Fruit fly (Drosophila melanogaster) whole organism, prepupa: ENCODE measurements around the gene CG7974.

Source experiments
- CG16779 ChIP-seq: fragments of 200-800 bp; sonication (Bioruptor generic); optimal IDR thresholded peaks from 3 replicates; lab custom pipeline; 2017; ENCODE audit warnings: missing biosample characterization, mild to moderate bottlenecking, missing genetic modification characterization
- CG3032 ChIP-seq: fragments of 200-800 bp; optimal IDR thresholded peaks from 2 replicates; lab custom pipeline; 2019; ENCODE audit warnings: missing biosample characterization, mild to moderate bottlenecking, missing genetic modification characterization, moderate library complexity
- CG6854 ChIP-seq: fragments of 200-800 bp; sonication (Bioruptor generic); optimal IDR thresholded peaks from 2 replicates; lab custom pipeline; 2017; ENCODE audit warnings: missing biosample characterization, mild to moderate bottlenecking, missing genetic modification characterization
- Lpt ChIP-seq: fragments of 200-800 bp; sonication (Bioruptor generic); optimal IDR thresholded peaks from 3 replicates; lab custom pipeline; 2016; ENCODE audit warnings: missing biosample characterization, missing genetic modification characterization
- acj6 ChIP-seq: fragments of 200-800 bp; sonication (Bioruptor generic); optimal IDR thresholded peaks from 3 replicates; lab custom pipeline; 2016; ENCODE audit warnings: missing biosample characterization, missing genetic modification characterization

DNA sequence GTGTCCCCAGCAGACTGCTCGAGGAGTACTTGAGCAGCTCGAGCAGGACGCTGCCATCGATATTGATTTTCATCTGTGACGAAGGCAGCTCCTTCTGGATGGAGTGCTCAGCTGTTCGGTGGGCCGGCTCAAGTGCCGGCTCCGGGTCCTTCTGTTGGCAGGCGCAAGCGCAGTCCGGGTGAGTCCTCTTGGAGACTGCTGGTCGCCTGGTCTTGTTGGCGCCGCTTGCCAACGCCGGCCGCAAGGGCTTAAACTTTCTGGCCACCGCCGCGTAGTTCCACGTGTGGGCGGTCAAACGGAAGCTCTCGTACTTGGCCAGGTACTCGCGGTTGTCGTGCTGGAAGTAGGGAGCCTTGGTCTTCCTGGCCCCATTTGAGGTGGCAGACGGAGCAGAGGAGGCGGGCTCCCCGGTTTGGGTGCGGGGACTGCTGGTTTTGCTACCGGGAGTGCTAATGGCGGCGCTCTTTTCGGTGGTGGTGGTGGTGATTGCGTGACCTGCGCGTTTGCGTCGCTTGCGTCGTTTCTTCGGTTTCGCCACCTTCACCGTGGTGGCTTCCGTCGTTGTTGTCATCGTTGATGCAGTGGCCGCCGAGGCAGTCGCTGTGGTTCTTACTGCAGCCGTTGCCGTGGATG lies 3.1 kb upstream of the CG7974 start:
- TF ChIP-seq CG3032 (tag; lab: Kevin White, UChicago): no peak
- TF ChIP-seq acj6: no peak
- TF ChIP-seq CG6854: no peak
- no peak for TF ChIP-seq Lpt (GFP tag; lab: Kevin White, UChicago)
- no peak for TF ChIP-seq CG16779 (tag; lab: Kevin White, UChicago)
